Worm (Caenorhabditis elegans) whole organism, L1 larva: ENCODE data around the gene Y41D4A.7.

Experiments used
- C04F5.9 ChIP-seq: sonication (generic microtip); optimal IDR thresholded peaks from 2 replicates; lab custom pipeline; 2016; ENCODE audit warnings: missing genetic modification characterization, missing compliant biosample characterization
- C16A3.4 ChIP-seq: fragments of 150-350 bp; optimal IDR thresholded peaks from 2 replicates; lab custom pipeline; 2014; ENCODE audit warnings: missing biosample characterization, missing genetic modification characterization
- Y116A8C.19 ChIP-seq: sonication (generic microtip); optimal IDR thresholded peaks from 2 replicates; lab custom pipeline; 2016; ENCODE audit warnings: missing compliant biosample characterization, missing genetic modification characterization, borderline replicate concordance
- ama-1 ChIP-seq: fragments of 150-350 bp; optimal IDR thresholded peaks from 2 replicates; lab custom pipeline; 2014
- blmp-1 ChIP-seq: fragments of 150-350 bp; optimal IDR thresholded peaks from 2 replicates; lab custom pipeline; 2014; ENCODE audit warnings: missing biosample characterization, missing genetic modification characterization
- ceh-8 ChIP-seq: fragments of 200-800 bp; sonication (Bioruptor generic); optimal IDR thresholded peaks from 2 replicates; lab custom pipeline; 2018; ENCODE audit warnings: mild to moderate bottlenecking, missing genetic modification characterization, moderate library complexity, missing compliant biosample characterization
- ceh-82 ChIP-seq, 3 experiments: fragments of 150-350 bp in 1 of 3; sonication (generic microtip) in 2 of 3; optimal IDR thresholded peaks; 2 replicates each; lab custom pipeline; 2014 to 2017; ENCODE audit warnings: missing biosample characterization in 3 of 3, missing genetic modification characterization in 3 of 3
- ceh-88 ChIP-seq: fragments of 200-800 bp; sonication (Bioruptor generic); IDR thresholded peaks from 2 replicates; pipeline ENCODE4 v1.3.6; 2022; ENCODE audit warnings: missing genetic modification characterization, missing compliant biosample characterization
- efl-1 ChIP-seq, 4 experiments: fragments of 150-350 bp; optimal IDR thresholded peaks in 3 of 4; peaks in 1 of 4; 1 replicate in 1 of 4; 2 replicates in 3 of 4; lab custom pipeline; 2014; ENCODE audit warnings: missing biosample characterization in 2 of 4, missing genetic modification characterization in 2 of 4, missing genetic modification reagents in 2 of 4
- egl-27 ChIP-seq, 2 experiments: fragments of 150-350 bp in 1 of 2; sonication (generic microtip); optimal IDR thresholded peaks; 3 replicates each; lab custom pipeline; 2017 to 2018; ENCODE audit warnings: missing biosample characterization in 2 of 2, missing genetic modification characterization in 2 of 2, missing genetic modification reagents in 2 of 2
- elt-2 ChIP-seq: sonication (generic microtip); optimal IDR thresholded peaks from 2 replicates; lab custom pipeline; 2016; ENCODE audit warnings: missing genetic modification characterization, mild to moderate bottlenecking, inconsistent platforms, missing compliant biosample characterization, missing genetic modification reagents
- elt-3 ChIP-seq, 6 experiments: fragments of 150-350 bp in 1 of 6; sonication (generic microtip); optimal IDR thresholded peaks; 2 replicates each; lab custom pipeline; 2017 to 2018; ENCODE audit warnings: missing biosample characterization in 6 of 6, missing genetic modification characterization in 6 of 6, inconsistent platforms in 1 of 6
- ets-5 ChIP-seq: fragments of 200-800 bp; sonication (Bioruptor generic); IDR thresholded peaks from 2 replicates; pipeline ENCODE4 v1.3.6; 2022; ENCODE audit warnings: missing genetic modification characterization, missing compliant biosample characterization
- fos-1 ChIP-seq: fragments of 150-350 bp; optimal IDR thresholded peaks from 2 replicates; lab custom pipeline; 2014; ENCODE audit warnings: missing biosample characterization, missing genetic modification characterization
- hlh-17 ChIP-seq: fragments of 200-800 bp; sonication (Bioruptor generic); optimal IDR thresholded peaks from 2 replicates; lab custom pipeline; 2018; ENCODE audit warnings: missing genetic modification characterization, mild to moderate bottlenecking, missing compliant biosample characterization, moderate library complexity, borderline replicate concordance
- isw-1 ChIP-seq: fragments of 200-800 bp; sonication (Bioruptor generic); IDR thresholded peaks from 2 replicates; pipeline ENCODE4 v1.3.6; 2022; ENCODE audit warnings: missing genetic modification characterization, missing compliant biosample characterization
- lin-13 ChIP-seq: fragments of 150-350 bp; optimal IDR thresholded peaks from 2 replicates; lab custom pipeline; 2014; ENCODE audit warnings: missing biosample characterization, missing genetic modification reagents, missing genetic modification characterization
- lin-15B ChIP-seq: fragments of 150-350 bp; sonication (generic microtip); optimal IDR thresholded peaks from 3 replicates; lab custom pipeline; 2014; ENCODE audit warnings: missing biosample characterization, missing genetic modification characterization
- lin-35 ChIP-seq, 2 experiments: fragments of 150-350 bp; optimal IDR thresholded peaks; 2 replicates each; lab custom pipeline; 2014; ENCODE audit warnings: missing biosample characterization in 2 of 2, missing genetic modification characterization in 2 of 2, missing genetic modification reagents in 2 of 2
- lin-39 ChIP-seq: fragments of 150-350 bp; optimal IDR thresholded peaks from 2 replicates; lab custom pipeline; 2014; ENCODE audit warnings: missing biosample characterization, missing genetic modification reagents, missing genetic modification characterization
- lir-3 ChIP-seq: sonication (generic microtip); optimal IDR thresholded peaks from 2 replicates; lab custom pipeline; 2016; ENCODE audit warnings: mild to moderate bottlenecking, missing genetic modification characterization, moderate library complexity, missing compliant biosample characterization; ENCODE audit not compliant: poor library complexity
- lsy-2 ChIP-seq, 2 experiments: fragments of 150-350 bp; optimal IDR thresholded peaks; 2 replicates each; lab custom pipeline; 2014; ENCODE audit warnings: missing biosample characterization in 2 of 2, missing genetic modification characterization in 2 of 2
- mab-9 ChIP-seq: fragments of 200-800 bp; sonication (Bioruptor generic); IDR thresholded peaks from 2 replicates; pipeline ENCODE4 v1.3.6; 2022; ENCODE audit warnings: missing genetic modification reagents, missing genetic modification characterization, missing compliant biosample characterization
- mdl-1 ChIP-seq, 2 experiments: fragments of 150-350 bp; optimal IDR thresholded peaks; 2 replicates each; lab custom pipeline; 2014 to 2017; ENCODE audit warnings: missing biosample characterization in 2 of 2, missing genetic modification characterization in 2 of 2, inconsistent platforms in 1 of 2
- mef-2 ChIP-seq: fragments of 150-350 bp; optimal IDR thresholded peaks from 2 replicates; lab custom pipeline; 2014; ENCODE audit warnings: missing biosample characterization, missing genetic modification characterization
- nhr-20 ChIP-seq: sonication (generic microtip); optimal IDR thresholded peaks from 2 replicates; lab custom pipeline; 2016; ENCODE audit warnings: mild to moderate bottlenecking, missing genetic modification characterization, missing compliant biosample characterization
- nhr-237 ChIP-seq: fragments of 150-350 bp; optimal IDR thresholded peaks from 2 replicates; lab custom pipeline; 2014; ENCODE audit warnings: missing biosample characterization, missing genetic modification characterization
- nhr-76 ChIP-seq: sonication (generic microtip); optimal IDR thresholded peaks from 2 replicates; lab custom pipeline; 2017; ENCODE audit warnings: missing biosample characterization, missing genetic modification characterization
- nhr-84 ChIP-seq: sonication (generic microtip); optimal IDR thresholded peaks from 2 replicates; lab custom pipeline; 2017; ENCODE audit warnings: missing biosample characterization, missing genetic modification characterization
- nhr-85 ChIP-seq: sonication (generic microtip); peaks from one replicate; lab custom pipeline; 2016; ENCODE audit warnings: missing genetic modification characterization, inconsistent platforms, missing compliant biosample characterization
- pax-3 ChIP-seq: fragments of 200-800 bp; sonication (Bioruptor generic); optimal IDR thresholded peaks from 2 replicates; lab custom pipeline; 2018; ENCODE audit warnings: mild to moderate bottlenecking, missing genetic modification characterization, moderate library complexity, missing compliant biosample characterization
- sox-4 ChIP-seq: sonication (generic microtip); optimal IDR thresholded peaks from 2 replicates; lab custom pipeline; 2016; ENCODE audit warnings: missing genetic modification characterization, missing compliant biosample characterization
- sptf-1 ChIP-seq: fragments of 150-350 bp; optimal IDR thresholded peaks from 2 replicates; lab custom pipeline; 2014; ENCODE audit warnings: missing biosample characterization, missing genetic modification characterization
- sup-37 ChIP-seq: fragments of 200-800 bp; sonication (Bioruptor generic); optimal IDR thresholded peaks from 2 replicates; lab custom pipeline; 2018; ENCODE audit warnings: mild to moderate bottlenecking, missing genetic modification characterization, missing compliant biosample characterization
- tbx-2 ChIP-seq: sonication (generic microtip); optimal IDR thresholded peaks from 2 replicates; lab custom pipeline; 2016; ENCODE audit warnings: missing genetic modification characterization, missing compliant biosample characterization
- tlp-1 ChIP-seq: fragments of 150-350 bp; optimal IDR thresholded peaks from 2 replicates; lab custom pipeline; 2014; ENCODE audit warnings: missing biosample characterization, missing genetic modification characterization
- unc-30 ChIP-seq: sonication (generic microtip); optimal IDR thresholded peaks from 2 replicates; lab custom pipeline; 2017; ENCODE audit warnings: missing biosample characterization, missing genetic modification characterization
- unc-62 ChIP-seq: fragments of 150-350 bp; optimal IDR thresholded peaks from 2 replicates; lab custom pipeline; 2014; ENCODE audit warnings: missing biosample characterization, missing genetic modification reagents, missing genetic modification characterization
- vab-15 ChIP-seq: sonication (generic microtip); optimal IDR thresholded peaks from 2 replicates; lab custom pipeline; 2017; ENCODE audit warnings: missing genotype, mild to moderate bottlenecking, missing genetic modification characterization, missing compliant biosample characterization
- xbp-1 ChIP-seq: sonication (generic microtip); optimal IDR thresholded peaks from 2 replicates; lab custom pipeline; 2016; ENCODE audit warnings: missing genetic modification characterization, missing compliant biosample characterization
- zip-4 ChIP-seq: fragments of 200-800 bp; sonication (Bioruptor generic); optimal IDR thresholded peaks from 2 replicates; lab custom pipeline; 2018; ENCODE audit warnings: mild to moderate bottlenecking, missing genetic modification characterization, moderate library complexity, missing compliant biosample characterization
- ztf-4 ChIP-seq: fragments of 150-350 bp; optimal IDR thresholded peaks from 2 replicates; lab custom pipeline; 2014; ENCODE audit warnings: missing biosample characterization, missing genetic modification characterization

Gene Y41D4A.7

DNA sequence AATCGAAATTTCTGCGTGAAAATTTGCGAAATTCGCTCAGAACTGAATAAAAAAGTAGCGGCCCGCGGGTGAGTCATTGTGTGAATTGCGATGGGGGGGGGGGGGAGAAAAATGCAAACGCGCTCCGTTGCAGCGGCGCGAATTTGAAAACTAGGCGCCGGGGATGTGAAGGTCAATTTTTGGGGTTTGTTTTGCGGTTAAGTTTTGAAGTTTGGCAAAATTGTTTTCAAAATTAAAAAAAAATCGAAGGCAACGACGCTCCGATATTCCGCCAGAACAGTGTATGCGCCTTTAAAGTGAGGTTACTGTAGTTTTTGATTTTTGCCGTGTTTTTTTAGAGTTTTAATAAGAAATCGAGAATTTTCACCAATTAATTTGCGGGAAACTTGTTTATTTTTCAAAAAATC, 23.0 kb downstream of the Y41D4A.7 start (continued):
- TF ChIP-seq lir-3 (tag; lab: Kevin White, UChicago) (no peak), sox-4 (no peak), mab-9 (GFP tag; lab: Robert Waterston, UW) (no peak), nhr-20 (tag; lab: Kevin White, UChicago) (peak; percentile 37), ets-5 (GFP tag; lab: Robert Waterston, UW) (no peak), nhr-237 (no peak), blmp-1 (no peak), nhr-76 (no peak), sup-37 (no peak), ztf-4 (tag; lab: Kevin White, UChicago) (no peak), tbx-2 (tag; lab: Kevin White, UChicago) (peak; percentile 39), nhr-84 (tag; lab: Kevin White, UChicago) (no peak), xbp-1 (tag; lab: Kevin White, UChicago) (peak; percentile 27), ceh-82 (tag; optimal IDR thresholded peaks at IDR 0.05; lab: Kevin White, UChicago) (peak; percentile 9 to 80 (median 33)), C04F5.9 (no peak), ceh-8 (GFP tag; lab: Kevin White, UChicago) (no peak), Y116A8C.19 (no peak), unc-62 (GFP tag; lab: Kevin White, UChicago) (no peak), efl-1 (optimal IDR thresholded peaks at IDR 0.05; lab: Kevin White, UChicago) (peak; percentile 87 to 89), efl-1 (GFP tag; optimal IDR thresholded peaks at IDR 0.05 in 1 of 2; lab: Kevin White, UChicago) (peak; percentile 91 to 99), hlh-17 (GFP tag; lab: Kevin White, UChicago) (no peak), pax-3 (tag; lab: Kevin White, UChicago) (peak; percentile 13), lin-39 (no peak), lsy-2 (tag; optimal IDR thresholded peaks at IDR 0.05; lab: Kevin White, UChicago) (peak; percentile 4 to 54), lin-35 (GFP tag; optimal IDR thresholded peaks at IDR 0.05; lab: Kevin White, UChicago) (peak; percentile 89 to 92), lin-15B (tag; lab: Kevin White, UChicago) (peak; percentile 58), vab-15 (tag; lab: Kevin White, UChicago) (peak; percentile 36), isw-1 (GFP tag; lab: Robert Waterston, UW) (peak; percentile 13; the same call in 1 of the 2 replicates), ceh-88 (GFP tag; lab: Robert Waterston, UW) (no peak), lin-13 (peak; percentile 64), fos-1 (tag; lab: Kevin White, UChicago) (peak; percentile 42)

DNA sequence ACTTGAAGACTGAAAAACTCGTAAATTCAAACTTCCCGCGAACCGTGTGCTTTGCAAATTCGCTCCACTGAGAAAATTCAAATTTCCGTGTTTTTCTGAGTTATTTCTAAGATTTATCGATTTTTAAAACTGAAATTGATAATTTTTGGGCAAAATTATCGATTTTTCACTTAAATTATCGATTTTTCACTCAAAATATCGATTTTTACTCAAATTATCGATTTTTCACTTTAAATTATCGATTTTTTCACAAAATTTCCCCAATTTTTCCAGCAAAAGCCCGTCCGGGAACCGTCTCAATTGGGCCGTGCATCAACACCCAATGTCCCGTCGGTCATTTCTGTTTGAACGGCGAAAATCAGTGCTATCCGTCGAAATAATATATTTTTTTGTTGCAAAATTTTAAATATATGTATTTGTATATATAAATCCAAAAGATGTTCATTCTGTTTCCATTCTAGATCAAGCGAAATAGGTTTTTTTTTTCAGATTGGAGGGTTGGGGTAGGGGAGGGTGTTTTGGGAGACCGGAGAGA, 33.8 kb downstream of the Y41D4A.7 start:
- TF ChIP-seq nhr-85 (tag; lab: Kevin White, UChicago) (peak; percentile 47), ama-1 (lab: Kevin White, UChicago) (no peak)

DNA sequence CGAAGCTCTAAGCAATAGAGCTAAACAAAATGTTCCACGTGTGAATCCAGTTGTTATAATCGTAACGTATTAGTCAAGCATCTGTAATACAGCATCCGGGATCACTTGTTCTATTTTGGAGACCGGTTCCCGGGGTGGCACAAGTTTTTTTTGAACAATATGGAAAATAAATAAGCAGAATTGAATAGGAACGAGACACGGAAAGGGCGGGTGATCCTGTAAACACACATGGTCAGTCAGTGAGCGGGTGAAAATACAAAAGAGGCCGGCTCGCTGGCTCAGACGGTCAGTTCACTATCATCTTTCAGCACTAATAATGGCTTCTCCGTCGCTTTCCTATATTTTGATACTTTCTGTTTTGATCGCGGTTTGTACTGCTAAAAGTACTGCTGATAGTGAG, 35.5 kb downstream of the Y41D4A.7 start, which contains the start of gene K08D12.8:
Gene K08D12.8 (plus strand): TSS at position 301 of the 400 bp plus-strand sequence.
- no peak for TF ChIP-seq ceh-88 (GFP tag; lab: Robert Waterston, UW)
- TF ChIP-seq mef-2 (tag; lab: Kevin White, UChicago): no peak
- no peak for TF ChIP-seq nhr-20 (tag; lab: Kevin White, UChicago)
- no peak for TF ChIP-seq blmp-1
- TF ChIP-seq ceh-82 (tag; optimal IDR thresholded peaks at IDR 0.05; lab: Kevin White, UChicago): no peak
- no peak for TF ChIP-seq egl-27 (tag; optimal IDR thresholded peaks at IDR 0.05; lab: Kevin White, UChicago)
- no peak for TF ChIP-seq mdl-1 (tag; optimal IDR thresholded peaks at IDR 0.05; lab: Kevin White, UChicago)
- no peak for TF ChIP-seq C04F5.9

DNA sequence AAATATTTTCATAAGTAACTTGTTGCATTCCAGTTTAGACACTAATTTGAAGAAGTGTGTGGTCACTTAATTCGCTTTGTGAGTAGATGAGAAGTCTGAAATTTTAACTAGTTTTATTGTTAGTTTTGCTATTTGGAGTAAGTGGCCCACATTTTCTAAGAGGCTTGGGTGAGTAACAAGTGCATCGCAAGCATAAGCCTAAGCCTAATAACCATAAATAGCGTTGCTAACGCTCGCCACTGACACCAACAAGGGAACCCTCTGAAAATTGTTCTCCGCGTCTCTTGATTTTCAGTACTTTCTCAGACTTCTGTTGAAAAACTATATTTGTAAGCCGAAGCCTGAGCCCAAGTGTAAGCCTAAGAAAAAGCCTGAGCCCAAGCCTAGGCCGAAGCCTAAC, 37.1 kb downstream of the Y41D4A.7 start, which contains the start of gene epic-3:
Gene epic-3 (minus strand): TSS at position 101 of the 400 bp plus-strand sequence.
- TF ChIP-seq elt-2: no peak
- TF ChIP-seq unc-30 (tag; lab: Kevin White, UChicago): no peak
- no peak for TF ChIP-seq sptf-1 (tag; lab: Kevin White, UChicago)
- TF ChIP-seq C16A3.4: no peak
- TF ChIP-seq tlp-1 (tag; lab: Kevin White, UChicago): no peak
- TF ChIP-seq elt-3 (tag; optimal IDR thresholded peaks at IDR 0.05; lab: Kevin White, UChicago): no peak
- TF ChIP-seq zip-4 (GFP tag; lab: Kevin White, UChicago): no peak
- TF ChIP-seq efl-1 (optimal IDR thresholded peaks at IDR 0.05; lab: Kevin White, UChicago): no peak
- TF ChIP-seq efl-1 (GFP tag; optimal IDR thresholded peaks at IDR 0.05 in 1 of 2; lab: Kevin White, UChicago): peak in 1 of 2 experiments; percentile 85
